Fruit fly (Drosophila melanogaster): ENCODE data around the gene Slbp.

The Slbp gene

DNA sequence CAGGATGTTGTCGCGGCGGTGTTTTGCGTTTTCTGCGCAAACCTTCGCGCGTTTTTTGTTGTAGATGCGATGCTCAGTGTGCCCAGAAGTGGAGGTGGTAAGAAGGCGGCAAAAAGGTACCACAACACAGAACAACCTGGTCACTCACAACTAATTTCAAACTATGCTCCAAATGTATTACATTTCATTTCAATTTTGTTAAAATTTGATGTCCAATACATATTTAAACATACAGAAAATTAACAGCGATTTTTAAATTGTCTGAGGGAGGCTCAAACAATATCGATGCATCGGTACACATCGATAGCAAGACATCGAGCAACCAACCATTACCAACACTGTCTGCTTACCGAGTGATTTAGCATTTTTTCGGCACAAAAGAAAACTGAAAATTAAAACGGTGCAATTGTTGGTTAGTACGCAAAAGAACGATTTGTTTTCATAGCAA lies at the start of gene Slbp, which contains the start of gene Rpn2:
Gene Slbp (minus strand): TSS at position 70 of the 448 bp plus-strand sequence.
Gene Rpn2 (plus strand): TSS at position 328 of the 448 bp plus-strand sequence.
- TF ChIP-seq CG8478 (optimal IDR thresholded peaks at IDR 0.05) (no peak), CTCF (optimal IDR thresholded peaks at IDR 0.05) (no peak)

DNA sequence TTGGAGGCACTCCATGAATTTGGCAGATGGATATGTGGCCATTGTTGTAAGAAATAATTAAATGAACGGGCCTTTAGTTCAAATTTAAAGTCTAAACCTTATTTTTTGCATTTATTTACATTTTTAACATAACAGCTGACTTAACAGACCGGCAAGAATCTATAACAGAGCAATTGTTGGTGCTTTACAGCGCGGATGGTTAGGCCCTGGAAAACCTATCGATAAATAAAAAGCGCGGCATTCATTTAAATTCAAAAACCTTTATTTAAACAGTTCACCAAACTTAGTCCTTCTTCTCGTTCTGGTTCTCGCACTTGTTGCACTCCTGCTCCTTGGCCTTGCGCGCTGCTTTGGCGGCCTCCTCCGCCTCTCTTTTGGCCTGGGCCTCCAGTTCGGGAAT lies 49.4 kb upstream of the Slbp start, which contains the start of gene Mesh1:
Gene Mesh1 (minus strand): TSS at position 108 of the 400 bp plus-strand sequence.
- TF ChIP-seq CG8478 (optimal IDR thresholded peaks at IDR 0.05) (peak; percentile 5), CTCF (optimal IDR thresholded peaks at IDR 0.05) (no peak)

DNA sequence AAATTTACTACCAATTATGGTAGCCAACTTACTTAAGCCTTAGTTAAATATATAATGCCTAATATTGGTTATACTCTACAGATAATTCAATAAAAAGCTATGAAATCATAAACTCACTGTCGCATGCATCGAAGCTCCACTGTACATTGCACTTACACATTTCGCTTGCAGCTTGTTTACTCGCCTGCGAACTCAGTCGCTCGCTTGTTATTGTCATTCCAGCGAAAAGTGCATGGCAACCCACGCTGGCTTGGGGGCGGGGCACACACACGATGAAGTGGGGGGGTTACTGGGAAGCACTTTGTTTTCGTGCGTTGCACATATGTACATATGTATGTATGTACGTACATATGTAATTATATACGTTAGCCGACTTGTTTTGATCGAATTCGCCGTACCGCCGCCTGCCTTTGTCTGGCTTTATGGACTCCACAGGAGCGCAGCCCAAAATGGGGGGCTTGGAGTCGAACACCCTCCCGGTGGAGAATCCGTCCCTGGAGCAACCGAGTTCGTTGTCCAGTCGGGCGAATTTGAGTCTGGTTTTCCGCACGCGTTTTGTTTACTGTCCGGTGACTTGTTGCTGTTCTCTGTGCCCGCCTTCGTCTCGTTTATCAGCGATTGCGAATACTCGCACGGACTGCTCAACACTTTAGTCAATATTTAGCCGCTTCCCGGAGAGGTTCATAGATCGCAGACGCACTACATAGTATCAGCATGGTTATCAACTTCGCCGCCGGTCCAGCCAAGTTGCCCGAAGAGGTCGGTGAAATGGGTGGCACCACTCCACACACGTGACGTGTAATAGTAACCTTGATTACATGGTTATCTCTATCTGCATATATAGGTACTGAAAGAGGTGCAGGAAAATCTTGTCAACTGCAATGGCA lies 47.0 kb upstream of the Slbp start, which contains the start of gene CG11899:
Gene CG11899 (plus strand): TSS at position 648 of the 887 bp plus-strand sequence.
- no peak for TF ChIP-seq CG8478 (optimal IDR thresholded peaks at IDR 0.05)
- TF ChIP-seq CTCF (optimal IDR thresholded peaks at IDR 0.05), result no peak

DNA sequence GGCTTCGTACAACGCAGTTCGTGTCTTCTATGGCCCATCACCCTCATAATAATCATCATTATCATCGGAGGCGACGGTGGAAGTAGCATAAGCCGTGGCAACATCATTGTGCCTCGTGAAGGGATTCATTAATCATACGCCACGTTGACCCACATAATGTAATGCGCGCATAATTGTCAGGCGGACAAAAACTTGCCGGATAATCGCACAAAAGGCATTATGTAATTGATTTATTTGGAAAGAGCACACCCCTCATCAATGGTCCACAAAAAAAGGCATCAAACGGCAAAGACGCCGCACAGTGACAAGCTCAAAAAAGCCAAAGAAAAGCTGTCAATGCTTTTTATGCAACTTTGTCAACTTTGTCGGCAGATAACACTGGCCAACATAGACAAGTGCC lies 45.2 kb upstream of the Slbp start:
- TF ChIP-seq CG8478 (optimal IDR thresholded peaks at IDR 0.05), result no peak
- no peak for TF ChIP-seq CTCF (optimal IDR thresholded peaks at IDR 0.05)

DNA sequence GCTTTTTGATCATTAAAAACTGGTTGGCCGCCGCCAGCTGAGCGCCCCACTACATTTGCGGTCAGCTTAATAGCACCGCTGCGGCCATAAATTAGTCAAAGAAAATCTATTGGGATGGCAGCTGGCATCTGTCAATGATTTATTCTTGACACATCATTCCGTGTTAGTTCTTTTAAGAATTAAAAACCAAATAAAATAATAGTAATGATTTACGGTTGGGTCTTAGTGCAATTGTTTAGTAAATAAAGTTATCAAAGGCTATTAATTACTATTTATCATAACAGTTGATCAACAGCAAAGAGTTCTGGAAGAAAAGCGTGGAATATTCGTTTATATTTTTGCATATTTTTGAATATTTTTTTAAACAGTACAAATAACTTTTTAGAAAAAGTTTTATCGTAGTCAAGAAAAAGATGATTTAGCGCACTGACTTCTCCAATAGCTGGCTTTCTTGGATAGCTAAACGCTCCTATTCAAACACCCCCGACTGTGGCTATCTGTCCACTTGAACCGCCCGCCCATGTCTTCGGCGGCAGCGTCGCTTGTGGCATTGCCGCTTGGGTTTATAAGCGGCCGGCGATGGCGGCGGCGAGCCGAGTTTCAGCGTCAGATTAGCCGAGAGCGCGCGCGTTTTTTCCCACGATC lies 44.0 kb upstream of the Slbp start, which contains the start of gene CG14515:
Gene CG14515 (plus strand): TSS at position 590 of the 645 bp plus-strand sequence.
- no peak for TF ChIP-seq CG8478 (optimal IDR thresholded peaks at IDR 0.05)
- TF ChIP-seq CTCF (optimal IDR thresholded peaks at IDR 0.05), result no peak

DNA sequence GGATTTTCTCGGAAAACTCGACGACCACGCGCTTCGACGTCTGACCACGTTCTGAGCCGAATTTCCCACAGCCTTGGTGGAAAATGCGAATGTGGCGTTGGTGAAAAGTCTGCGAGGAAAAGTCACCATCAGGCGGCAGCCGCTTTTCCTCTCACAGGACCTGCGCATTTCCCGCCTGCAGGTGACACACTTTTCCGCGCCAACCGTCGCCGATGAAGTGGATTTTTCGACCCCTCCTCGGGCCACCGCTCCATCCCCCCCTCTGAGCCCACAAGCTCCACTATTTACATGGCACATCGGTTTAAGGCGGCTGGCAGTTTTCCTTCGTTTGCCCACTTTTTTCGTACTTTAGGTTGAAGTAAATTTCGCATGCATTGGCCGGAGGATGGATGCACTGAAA lies 41.9 kb upstream of the Slbp start, which contains the start of gene jus:
Gene jus (minus strand): TSS at position 38 of the 400 bp plus-strand sequence.
- TF ChIP-seq CTCF (optimal IDR thresholded peaks at IDR 0.05) (no peak), CG8478 (optimal IDR thresholded peaks at IDR 0.05) (no peak)

DNA sequence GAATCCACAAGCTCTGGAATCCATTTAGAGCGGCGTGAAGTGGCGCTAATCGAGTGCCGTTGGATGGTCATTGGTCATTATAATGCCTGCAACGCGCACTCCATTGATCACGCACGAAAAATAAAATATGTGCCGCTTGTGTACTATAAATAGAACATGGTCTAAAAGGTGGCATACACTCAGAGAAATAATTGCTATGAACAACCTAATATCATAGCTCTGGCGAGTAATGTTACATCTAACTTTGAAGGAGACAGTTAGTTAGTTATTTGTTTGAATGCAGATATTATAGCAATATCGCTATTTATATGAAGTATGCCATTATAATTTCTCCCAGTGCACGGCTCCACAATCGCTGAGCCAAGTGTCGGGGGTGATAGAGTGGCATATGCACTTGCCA lies 37.9 kb upstream of the Slbp start:
- TF ChIP-seq CG8478 (optimal IDR thresholded peaks at IDR 0.05) (no peak), CTCF (optimal IDR thresholded peaks at IDR 0.05) (no peak)

DNA sequence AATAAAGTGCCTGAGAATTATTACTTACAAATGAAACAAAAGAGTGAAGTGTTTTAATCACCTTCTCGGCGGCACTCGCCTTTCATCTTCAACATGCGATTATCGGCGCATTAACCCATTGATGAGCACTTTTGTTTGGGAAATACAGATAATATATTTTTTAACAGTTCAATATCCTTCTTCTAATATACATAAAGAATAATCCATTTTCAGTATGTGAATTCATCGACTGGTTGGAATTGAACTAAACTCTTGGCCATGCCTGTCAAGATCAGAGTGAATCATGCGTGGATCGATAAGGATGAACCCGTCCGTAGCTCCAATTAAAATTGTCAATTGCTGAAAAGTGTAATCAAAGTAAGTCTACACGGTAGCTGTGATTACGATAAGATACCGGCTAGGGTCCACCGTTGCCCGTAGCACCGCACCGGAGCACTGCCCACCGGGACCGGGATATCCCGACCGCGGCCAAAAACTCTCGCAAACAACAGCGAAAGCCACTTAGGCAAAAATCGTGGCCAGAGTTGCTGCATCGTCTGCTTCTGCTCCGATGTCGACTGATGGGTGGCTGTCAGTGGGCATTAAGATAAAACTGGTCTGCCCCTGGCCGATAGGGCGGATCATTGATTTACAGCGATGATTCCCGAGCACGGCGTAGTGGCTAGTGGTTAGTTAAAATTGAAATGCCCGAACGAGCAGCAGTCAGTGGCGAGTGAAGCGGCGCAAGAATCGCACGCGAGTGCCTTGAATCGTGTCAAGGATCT lies 12.0 kb upstream of the Slbp start, which contains the start of gene CG11898:
Gene CG11898 (plus strand): TSS at position 714 of the 764 bp plus-strand sequence.
- no peak for TF ChIP-seq CG8478 (optimal IDR thresholded peaks at IDR 0.05)
- TF ChIP-seq CTCF (optimal IDR thresholded peaks at IDR 0.05), result no peak

DNA sequence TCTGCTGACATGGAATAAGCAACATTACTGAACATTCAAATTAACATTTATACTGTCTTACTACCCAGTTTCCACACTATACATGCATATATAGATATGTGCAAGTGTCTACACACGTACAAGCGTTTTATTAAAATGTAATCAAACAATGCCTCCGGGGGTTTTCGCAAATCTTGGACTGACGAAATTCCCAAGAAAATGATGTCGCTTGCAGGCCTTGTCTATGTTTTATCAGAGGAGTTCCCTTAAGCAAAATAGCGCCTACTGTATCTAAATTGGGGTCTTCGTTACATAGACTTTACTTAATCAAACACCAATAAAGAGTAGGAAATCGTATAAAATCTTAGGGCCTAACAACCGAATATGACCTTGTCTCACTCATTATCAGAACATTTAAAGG lies 6.6 kb upstream of the Slbp start:
- TF ChIP-seq CG8478 (optimal IDR thresholded peaks at IDR 0.05), result no peak
- TF ChIP-seq CTCF (optimal IDR thresholded peaks at IDR 0.05), result no peak

DNA sequence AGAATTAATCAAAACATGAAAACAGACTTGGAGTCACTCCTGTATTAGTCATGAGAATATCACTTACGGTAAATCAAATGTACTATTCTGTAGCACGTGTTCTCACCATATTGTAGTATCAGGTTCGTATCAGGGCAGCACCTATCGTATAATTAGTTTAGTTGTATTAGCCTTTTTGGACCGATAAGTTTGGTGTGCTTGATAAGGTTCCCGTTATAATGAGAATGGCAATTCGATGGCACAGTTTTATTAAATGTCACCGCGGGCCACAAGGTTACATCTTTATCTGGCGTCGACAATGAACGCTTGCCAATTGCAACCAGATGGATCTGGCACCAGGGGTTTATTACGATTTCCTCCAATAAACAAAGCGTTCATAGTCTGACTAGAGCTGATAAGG lies 5.7 kb upstream of the Slbp start:
- TF ChIP-seq CG8478 (optimal IDR thresholded peaks at IDR 0.05) (no peak), CTCF (optimal IDR thresholded peaks at IDR 0.05) (no peak)

DNA sequence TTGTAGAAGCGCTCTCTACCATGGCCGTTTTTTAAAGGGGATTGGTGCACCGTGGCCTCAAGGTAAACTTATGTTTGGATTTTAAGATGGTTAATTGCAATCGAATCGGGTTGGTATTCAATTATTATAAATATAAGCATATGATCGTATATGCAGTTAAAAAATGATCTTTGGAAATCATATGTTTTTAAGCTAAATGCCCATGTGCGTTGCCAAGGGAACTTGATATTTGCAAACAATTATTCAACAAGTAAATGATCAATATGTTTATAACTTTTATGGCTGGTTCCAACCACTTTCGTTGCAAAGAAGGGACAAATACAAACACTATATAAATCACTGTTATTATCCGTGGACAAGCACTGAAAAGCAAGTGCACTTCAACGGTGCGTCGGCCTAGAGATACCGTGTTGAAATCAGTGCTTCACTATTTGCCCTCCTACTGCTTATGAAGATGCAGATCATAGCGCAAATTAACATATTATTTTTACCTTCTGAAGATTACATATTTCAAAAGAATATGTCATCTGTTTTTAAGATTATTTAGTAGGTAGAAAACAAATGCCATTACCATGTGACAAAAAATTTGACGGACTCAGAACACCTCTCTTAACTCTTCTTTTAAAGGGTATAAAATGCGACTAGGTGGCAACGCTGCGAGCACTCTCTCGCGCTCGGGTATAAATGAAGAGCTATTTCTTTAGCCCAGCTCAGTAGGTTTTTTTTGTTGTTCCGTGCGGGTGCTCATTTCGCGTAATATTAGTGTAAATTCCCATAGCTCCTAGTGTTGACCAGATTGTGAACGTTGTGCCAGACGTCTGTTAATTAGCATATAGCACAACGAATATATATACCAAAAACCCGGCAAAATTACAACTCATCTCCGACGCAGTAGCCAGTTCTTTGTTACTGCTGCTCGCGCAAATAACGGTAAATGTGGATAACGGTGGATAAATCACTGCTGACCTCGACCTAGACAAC lies 4.6 kb upstream of the Slbp start, which contains the start of gene rdog:
Gene rdog (plus strand): TSS at position 705 of the 981 bp plus-strand sequence.
- TF ChIP-seq CTCF (optimal IDR thresholded peaks at IDR 0.05) (no peak), CG8478 (optimal IDR thresholded peaks at IDR 0.05) (no peak)

DNA sequence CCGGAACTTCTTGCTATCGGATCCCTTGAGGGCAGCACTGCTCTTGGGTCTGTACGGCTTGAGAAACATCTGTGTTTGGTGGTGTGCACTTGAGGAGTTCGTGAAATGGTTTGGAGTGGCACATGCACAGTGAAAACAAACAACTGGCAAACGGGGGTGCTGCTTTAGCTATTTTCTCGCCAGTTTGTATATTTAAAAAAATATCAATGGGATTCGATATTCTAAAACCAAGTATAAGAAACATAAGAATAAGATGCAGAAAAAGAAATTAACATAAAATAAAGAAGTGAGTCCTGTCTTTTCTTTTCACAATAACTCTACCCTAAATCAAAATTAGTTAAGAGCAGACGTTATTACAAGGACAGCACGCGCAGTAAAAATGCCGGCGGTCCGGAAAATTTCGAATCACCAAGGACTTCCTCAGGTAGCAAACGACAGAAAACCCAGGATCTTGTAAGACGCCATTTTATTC lies 1.4 kb downstream of the Slbp start, which contains the start of gene eIF2D:
Gene eIF2D (minus strand): TSS at position 174 of the 472 bp plus-strand sequence.
- TF ChIP-seq CTCF (optimal IDR thresholded peaks at IDR 0.05) (no peak), CG8478 (optimal IDR thresholded peaks at IDR 0.05) (no peak)

DNA sequence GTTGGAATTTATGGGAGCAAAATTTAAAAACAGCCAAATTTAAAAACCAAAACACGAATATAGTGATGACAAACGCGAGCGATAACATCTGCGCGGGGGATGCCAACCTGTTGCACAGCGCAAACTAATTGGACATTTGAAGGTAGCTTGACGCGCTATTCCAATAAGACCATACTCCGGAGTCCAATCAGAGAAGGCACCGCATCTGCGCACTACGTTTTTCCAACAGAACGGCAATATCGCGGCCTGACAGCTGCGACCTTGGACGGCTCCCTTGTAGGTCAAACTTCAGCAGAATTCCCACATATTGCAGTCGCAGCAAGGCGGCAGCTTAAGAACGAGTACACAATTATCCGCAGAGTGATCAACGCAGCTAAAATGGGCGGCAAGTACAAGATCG lies 5.0 kb downstream of the Slbp start, which contains the start of the genes CG11882 and Pglym78:
Gene CG11882 (minus strand): TSS at position 101 of the 400 bp plus-strand sequence.
Gene Pglym78 (plus strand): TSS at position 177 of the 400 bp plus-strand sequence.
- no peak for TF ChIP-seq CG8478 (optimal IDR thresholded peaks at IDR 0.05)
- peak; percentile 53 to 69 for TF ChIP-seq CTCF (optimal IDR thresholded peaks at IDR 0.05)

Data from S2 (cell line).